Worm (Caenorhabditis elegans) whole organism, L1 larva: ENCODE data around the gene inx-2.
A peak's percentile ranks its signal among the peaks of the same experiment; 100 is the strongest.

Source experiments
- F16B12.6 ChIP-seq: fragments of 150-350 bp; optimal IDR thresholded peaks from 2 replicates; lab custom pipeline; 2014; ENCODE audit warnings: missing biosample characterization, missing genetic modification characterization
- aha-1 ChIP-seq: fragments of 150-350 bp; optimal IDR thresholded peaks from 2 replicates; lab custom pipeline; 2014; ENCODE audit warnings: missing biosample characterization, missing genetic modification characterization
- alr-1 ChIP-seq: fragments of 200-800 bp; sonication (Bioruptor generic); optimal IDR thresholded peaks from 2 replicates; lab custom pipeline; 2018; ENCODE audit warnings: borderline replicate concordance, mild to moderate bottlenecking, missing genetic modification characterization, missing compliant biosample characterization
- aly-2 ChIP-seq: fragments of 150-350 bp; optimal IDR thresholded peaks from 2 replicates; lab custom pipeline; 2014; ENCODE audit warnings: missing biosample characterization, missing genetic modification characterization
- blmp-1 ChIP-seq: fragments of 150-350 bp; optimal IDR thresholded peaks from 2 replicates; lab custom pipeline; 2014; ENCODE audit warnings: missing biosample characterization, missing genetic modification characterization
- ceh-88 ChIP-seq: fragments of 200-800 bp; sonication (Bioruptor generic); IDR thresholded peaks from 2 replicates; pipeline ENCODE4 v1.3.6; 2022; ENCODE audit warnings: missing genetic modification characterization, missing compliant biosample characterization
- ceh-90 ChIP-seq: sonication (generic microtip); optimal IDR thresholded peaks from 2 replicates; lab custom pipeline; 2016; ENCODE audit warnings: missing genetic modification characterization, missing compliant biosample characterization
- dpl-1 ChIP-seq, 3 experiments: fragments of 150-350 bp in 2 of 3; sonication (generic microtip) in 1 of 3; optimal IDR thresholded peaks; 2 replicates each; lab custom pipeline; 2014 to 2017; ENCODE audit warnings: missing biosample characterization in 3 of 3, missing genetic modification characterization in 3 of 3, missing genetic modification reagents in 3 of 3
- efl-1 ChIP-seq, 4 experiments: fragments of 150-350 bp; optimal IDR thresholded peaks in 3 of 4; peaks in 1 of 4; 1 replicate in 1 of 4; 2 replicates in 3 of 4; lab custom pipeline; 2014; ENCODE audit warnings: missing biosample characterization in 2 of 4, missing genetic modification characterization in 2 of 4, missing genetic modification reagents in 2 of 4
- efl-3 ChIP-seq: fragments of 200-800 bp; sonication (Bioruptor generic); optimal IDR thresholded peaks from 2 replicates; lab custom pipeline; 2018; ENCODE audit warnings: mild to moderate bottlenecking, missing genetic modification characterization, missing compliant biosample characterization
- egl-13 ChIP-seq: sonication (generic microtip); optimal IDR thresholded peaks from 2 replicates; lab custom pipeline; 2016; ENCODE audit warnings: missing genotype, missing genetic modification reagents, missing genetic modification characterization, missing compliant biosample characterization
- egl-27 ChIP-seq, 2 experiments: fragments of 150-350 bp in 1 of 2; sonication (generic microtip); optimal IDR thresholded peaks; 3 replicates each; lab custom pipeline; 2017 to 2018; ENCODE audit warnings: missing biosample characterization in 2 of 2, missing genetic modification characterization in 2 of 2, missing genetic modification reagents in 2 of 2
- elt-2 ChIP-seq: sonication (generic microtip); optimal IDR thresholded peaks from 2 replicates; lab custom pipeline; 2016; ENCODE audit warnings: missing genetic modification characterization, mild to moderate bottlenecking, inconsistent platforms, missing compliant biosample characterization, missing genetic modification reagents
- elt-3 ChIP-seq, 6 experiments: fragments of 150-350 bp in 1 of 6; sonication (generic microtip); optimal IDR thresholded peaks; 2 replicates each; lab custom pipeline; 2017 to 2018; ENCODE audit warnings: missing biosample characterization in 6 of 6, missing genetic modification characterization in 6 of 6, inconsistent platforms in 1 of 6
- ets-5 ChIP-seq: fragments of 200-800 bp; sonication (Bioruptor generic); IDR thresholded peaks from 2 replicates; pipeline ENCODE4 v1.3.6; 2022; ENCODE audit warnings: missing genetic modification characterization, missing compliant biosample characterization
- fkh-4 ChIP-seq: sonication (generic microtip); optimal IDR thresholded peaks from 2 replicates; lab custom pipeline; 2016; ENCODE audit warnings: missing compliant biosample characterization, missing genetic modification characterization, borderline replicate concordance
- fkh-8 ChIP-seq: sonication (generic microtip); optimal IDR thresholded peaks from 2 replicates; lab custom pipeline; 2016; ENCODE audit warnings: mild to moderate bottlenecking, missing genetic modification characterization, missing compliant biosample characterization
- hlh-17 ChIP-seq: fragments of 200-800 bp; sonication (Bioruptor generic); optimal IDR thresholded peaks from 2 replicates; lab custom pipeline; 2018; ENCODE audit warnings: missing genetic modification characterization, mild to moderate bottlenecking, missing compliant biosample characterization, moderate library complexity, borderline replicate concordance
- hpl-2 ChIP-seq: fragments of 150-350 bp; optimal IDR thresholded peaks from 2 replicates; lab custom pipeline; 2014; ENCODE audit warnings: missing biosample characterization, missing genetic modification reagents, missing genetic modification characterization
- irx-1 ChIP-seq: sonication (generic microtip); optimal IDR thresholded peaks from 2 replicates; lab custom pipeline; 2016; ENCODE audit warnings: missing genetic modification characterization, missing compliant biosample characterization
- lin-14 ChIP-seq: fragments of 200-800 bp; sonication (Bioruptor generic); optimal IDR thresholded peaks from 2 replicates; lab custom pipeline; 2018; ENCODE audit warnings: mild to moderate bottlenecking, missing genetic modification characterization, moderate library complexity, missing compliant biosample characterization
- lin-35 ChIP-seq, 2 experiments: fragments of 150-350 bp; optimal IDR thresholded peaks; 2 replicates each; lab custom pipeline; 2014; ENCODE audit warnings: missing biosample characterization in 2 of 2, missing genetic modification characterization in 2 of 2, missing genetic modification reagents in 2 of 2
- mep-1 ChIP-seq: fragments of 150-350 bp; optimal IDR thresholded peaks from 2 replicates; lab custom pipeline; 2014; ENCODE audit warnings: missing biosample characterization, missing genetic modification characterization
- nhr-20 ChIP-seq: sonication (generic microtip); optimal IDR thresholded peaks from 2 replicates; lab custom pipeline; 2016; ENCODE audit warnings: mild to moderate bottlenecking, missing genetic modification characterization, missing compliant biosample characterization
- nhr-237 ChIP-seq: fragments of 150-350 bp; optimal IDR thresholded peaks from 2 replicates; lab custom pipeline; 2014; ENCODE audit warnings: missing biosample characterization, missing genetic modification characterization
- nhr-47 ChIP-seq: sonication (generic microtip); optimal IDR thresholded peaks from 2 replicates; lab custom pipeline; 2016; ENCODE audit warnings: mild to moderate bottlenecking, missing genetic modification characterization, moderate library complexity, missing compliant biosample characterization
- nhr-85 ChIP-seq: sonication (generic microtip); peaks from one replicate; lab custom pipeline; 2016; ENCODE audit warnings: missing genetic modification characterization, inconsistent platforms, missing compliant biosample characterization
- pax-3 ChIP-seq: fragments of 200-800 bp; sonication (Bioruptor generic); optimal IDR thresholded peaks from 2 replicates; lab custom pipeline; 2018; ENCODE audit warnings: mild to moderate bottlenecking, missing genetic modification characterization, moderate library complexity, missing compliant biosample characterization
- pqm-1 ChIP-seq: sonication (generic microtip); optimal IDR thresholded peaks from 3 replicates; lab custom pipeline; 2017; ENCODE audit warnings: missing biosample characterization, missing genetic modification characterization
- snpc-4 ChIP-seq: fragments of 150-350 bp; optimal IDR thresholded peaks from 2 replicates; lab custom pipeline; 2014; ENCODE audit warnings: missing biosample characterization, missing genetic modification characterization
- tbx-2 ChIP-seq: sonication (generic microtip); optimal IDR thresholded peaks from 2 replicates; lab custom pipeline; 2016; ENCODE audit warnings: missing genetic modification characterization, missing compliant biosample characterization
- tlp-1 ChIP-seq: fragments of 150-350 bp; optimal IDR thresholded peaks from 2 replicates; lab custom pipeline; 2014; ENCODE audit warnings: missing biosample characterization, missing genetic modification characterization
- unc-86 ChIP-seq: sonication (generic microtip); optimal IDR thresholded peaks from 2 replicates; lab custom pipeline; 2016; ENCODE audit warnings: missing genetic modification characterization, missing compliant biosample characterization
- unc-98 ChIP-seq: fragments of 200-800 bp; sonication (Bioruptor generic); IDR thresholded peaks from 2 replicates; pipeline ENCODE4 v1.3.6; 2022; ENCODE audit warnings: missing genetic modification characterization, missing compliant biosample characterization
- xbp-1 ChIP-seq: sonication (generic microtip); optimal IDR thresholded peaks from 2 replicates; lab custom pipeline; 2016; ENCODE audit warnings: missing genetic modification characterization, missing compliant biosample characterization
- zip-4 ChIP-seq: fragments of 200-800 bp; sonication (Bioruptor generic); optimal IDR thresholded peaks from 2 replicates; lab custom pipeline; 2018; ENCODE audit warnings: mild to moderate bottlenecking, missing genetic modification characterization, moderate library complexity, missing compliant biosample characterization

The inx-2 gene

ce11 chrX:11317939-11318338 lies 21.4 kb upstream of the inx-2 start, which contains the start of gene hizr-1:
Gene hizr-1 (plus strand): TSS chrX:11318278.
- TF ChIP-seq ceh-88 (no peak), elt-2 (peak; percentile 12)
- TF ChIP-seq, all 84 proteins: peak for 1

- no peak for TF ChIP-seq fkh-8 (tag; lab: Kevin White, UChicago)
- no peak for TF ChIP-seq pqm-1 (tag; lab: Kevin White, UChicago)
- TF ChIP-seq unc-98 (GFP tag; lab: Robert Waterston, UW): no peak
- TF ChIP-seq snpc-4 (tag; lab: Kevin White, UChicago): no peak
- no peak for TF ChIP-seq alr-1 (tag; lab: Kevin White, UChicago)
- no peak for TF ChIP-seq nhr-47 (tag; lab: Kevin White, UChicago)
- TF ChIP-seq unc-86 (tag; lab: Kevin White, UChicago): no peak
- no peak for TF ChIP-seq lin-35 (GFP tag; optimal IDR thresholded peaks at IDR 0.05; lab: Kevin White, UChicago)
- TF ChIP-seq F16B12.6 (tag; lab: Kevin White, UChicago): no peak
- no peak for TF ChIP-seq dpl-1 (GFP tag; optimal IDR thresholded peaks at IDR 0.05; lab: Kevin White, UChicago)
Measured at ce11 chrX:11316750-11317149, 20.2 kb upstream of the inx-2 start, which contains the start of gene nlp-57. Gene nlp-57 (plus strand): TSS chrX:11317050.

DNA sequence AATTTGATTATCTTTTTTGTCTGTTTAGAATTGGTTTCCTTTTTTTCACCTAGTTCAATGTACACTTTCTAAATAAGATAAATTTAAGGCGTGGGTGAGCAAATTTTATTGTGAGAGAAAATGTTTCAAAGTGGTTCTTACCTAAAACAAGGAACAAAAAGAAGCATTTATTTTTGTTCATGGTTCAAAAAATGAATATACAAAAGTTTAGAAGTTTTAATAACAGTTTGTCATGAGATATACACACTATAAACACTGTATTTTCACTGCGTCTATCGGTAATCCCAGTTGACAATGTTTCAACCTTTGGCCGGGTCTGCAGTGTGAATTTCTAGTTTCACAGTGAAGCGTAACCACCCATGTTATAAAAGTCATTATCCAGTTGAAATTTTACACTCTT lies 18.9 kb upstream of the inx-2 start, which contains the start of gene F08G12.11:
Gene F08G12.11 (minus strand): TSS at position 181 of the 400 bp plus-strand sequence.
- TF ChIP-seq ets-5 (GFP tag; lab: Robert Waterston, UW) (no peak), xbp-1 (tag; lab: Kevin White, UChicago) (no peak), tbx-2 (peak; percentile 43), efl-3 (no peak), pax-3 (tag; lab: Kevin White, UChicago) (no peak), nhr-85 (tag; lab: Kevin White, UChicago) (no peak)

ce11 chrX:11310285-11310838 lies 13.8 kb upstream of the inx-2 start, which contains the start of gene F08G12.5:
Gene F08G12.5 (minus strand): TSS chrX:11310285.
- TF ChIP-seq hpl-2 (GFP tag; lab: Kevin White, UChicago) (no peak), egl-27 (tag; optimal IDR thresholded peaks at IDR 0.05; lab: Kevin White, UChicago) (no peak), egl-13 (tag; lab: Kevin White, UChicago) (no peak), nhr-237 (tag; lab: Kevin White, UChicago) (no peak), hlh-17 (no peak), blmp-1 (tag; lab: Kevin White, UChicago) (peak; percentile 43), ceh-88 (no peak), zip-4 (GFP tag; lab: Kevin White, UChicago) (no peak), aha-1 (no peak), ceh-90 (tag; lab: Kevin White, UChicago) (no peak), efl-3 (no peak), fkh-4 (no peak), aly-2 (tag; lab: Kevin White, UChicago) (no peak), nhr-85 (tag; lab: Kevin White, UChicago) (peak; percentile 74), nhr-20 (tag; lab: Kevin White, UChicago) (peak; percentile 35), efl-1 (optimal IDR thresholded peaks at IDR 0.05; lab: Kevin White, UChicago) (no peak), efl-1 (GFP tag; optimal IDR thresholded peaks at IDR 0.05 in 1 of 2; lab: Kevin White, UChicago) (peak in 1 of 2 experiments; percentile 63), lin-14 (GFP tag; lab: Kevin White, UChicago) (peak; percentile 34), mep-1 (no peak), tlp-1 (no peak), elt-3 (tag; optimal IDR thresholded peaks at IDR 0.05; lab: Kevin White, UChicago) (peak in 1 of 6 experiments; percentile 29), irx-1 (tag; lab: Kevin White, UChicago) (no peak), pqm-1 (tag; lab: Kevin White, UChicago) (no peak)
